Comparison of ENCODE assay signal across 1 fruit fly cellular context in genomic region chr2L:3376684-3377086, dm6.
A peak's percentile ranks its signal among the peaks of the same experiment; 100 is the strongest.
TF ChIP-seq lines count a peak whose summit lies in the region.

Gene CG9662, minus strand, starts transcription at chr2L:3376737.
Gene Ptpa, plus strand, starts transcription at chr2L:3377002.

TF ChIP-seq in whole organism, embryonic, 481 proteins besides CTCF, POLR2A, EP300 and RAD21 (continued from another document and continues in another):
- TF ChIP-seq Bdp1 (GFP tag; optimal IDR thresholded peaks at IDR 0.05; lab: Kevin White, UChicago), result peak; percentile 67
- peak; percentile 47; the same call in 1 of the 2 replicates for TF ChIP-seq cas (GFP tag; IDR thresholded peaks at IDR 0.05; lab: Robert Waterston, UW)
- peak; percentile 63 for TF ChIP-seq CG3065 (GFP tag; optimal IDR thresholded peaks at IDR 0.05; lab: Kevin White, UChicago)
- TF ChIP-seq CG3726 (GFP tag; IDR thresholded peaks at IDR 0.05; lab: Robert Waterston, UW), result peak; percentile 67; the same call in 2 of the 3 replicates
- no peak for TF ChIP-seq CG6683 (GFP tag; optimal IDR thresholded peaks at IDR 0.05; lab: Kevin White, UChicago)
- TF ChIP-seq CG2712 (tag; optimal IDR thresholded peaks at IDR 0.05; lab: Kevin White, UChicago), result peak; percentile 87
- TF ChIP-seq jigr1 (GFP tag; IDR thresholded peaks at IDR 0.05; lab: Robert Waterston, UW), result peak; percentile 66; the same call in 1 of the 3 replicates
- TF ChIP-seq klu (GFP tag; IDR thresholded peaks at IDR 0.05; lab: Robert Waterston, UW), result peak; percentile 85
- no peak for TF ChIP-seq CG10274 (GFP tag; optimal IDR thresholded peaks at IDR 0.05; lab: Kevin White, UChicago)
- peak; percentile 17 for TF ChIP-seq Jarid2 (GFP tag; optimal IDR thresholded peaks at IDR 0.05; lab: Kevin White, UChicago)
- peak; percentile 71 for TF ChIP-seq her (GFP tag; optimal IDR thresholded peaks at IDR 0.05; lab: Kevin White, UChicago)
- no peak for TF ChIP-seq psq (GFP tag; optimal IDR thresholded peaks at IDR 0.05; lab: Kevin White, UChicago)
- TF ChIP-seq scrt (GFP tag; optimal IDR thresholded peaks at IDR 0.05; lab: Kevin White, UChicago), result peak; percentile 39
- TF ChIP-seq CG9932 (GFP tag; IDR thresholded peaks at IDR 0.05; lab: Robert Waterston, UW), result peak; percentile 91
- no peak for TF ChIP-seq CG1529 (GFP tag; optimal IDR thresholded peaks at IDR 0.05; lab: Kevin White, UChicago)
- no peak for TF ChIP-seq Doc2 (GFP tag; IDR thresholded peaks at IDR 0.05; lab: Robert Waterston, UW)
- TF ChIP-seq Ravus (GFP tag; IDR thresholded peaks at IDR 0.05; lab: Robert Waterston, UW), result peak; percentile 61
- TF ChIP-seq CG4282 (GFP tag; optimal IDR thresholded peaks at IDR 0.05; lab: Kevin White, UChicago), result peak; percentile 62
- peak; percentile 73 for TF ChIP-seq Dek (tag; optimal IDR thresholded peaks at IDR 0.05; lab: Kevin White, UChicago)
- no peak for TF ChIP-seq CG4707 (GFP tag; optimal IDR thresholded peaks at IDR 0.05; lab: Kevin White, UChicago)
- peak; percentile 73 for TF ChIP-seq CG9609 (GFP tag; optimal IDR thresholded peaks at IDR 0.05; lab: Kevin White, UChicago)
- no peak for TF ChIP-seq pfk (GFP tag; optimal IDR thresholded peaks at IDR 0.05; lab: Kevin White, UChicago)
- TF ChIP-seq GATAe (GFP tag; conservative IDR thresholded peaks at IDR 0.05; lab: Robert Waterston, UW), result no peak; the same call in 1 of the 2 replicates
- TF ChIP-seq Bgb (GFP tag; IDR thresholded peaks at IDR 0.05; lab: Robert Waterston, UW; ENCODE audit: partially characterized antibody), result peak; percentile 89
- TF ChIP-seq zfh2 (GFP tag; optimal IDR thresholded peaks at IDR 0.05; lab: Kevin White, UChicago), result peak; percentile 89
- no peak for TF ChIP-seq nom (GFP tag; optimal IDR thresholded peaks at IDR 0.05; lab: Kevin White, UChicago)
- peak; percentile 63 for TF ChIP-seq Awh (GFP tag; IDR thresholded peaks at IDR 0.05; lab: Robert Waterston, UW)
- TF ChIP-seq Optix (GFP tag; IDR thresholded peaks at IDR 0.05; lab: Robert Waterston, UW), result peak; percentile 82
- no peak for TF ChIP-seq C15 (GFP tag; IDR thresholded peaks at IDR 0.05; lab: Robert Waterston, UW)
- no peak for TF ChIP-seq CG10321 (GFP tag; IDR thresholded peaks at IDR 0.05; lab: Robert Waterston, UW)
- no peak for TF ChIP-seq gsb-n (tag; optimal IDR thresholded peaks at IDR 0.05; lab: Kevin White, UChicago)
- peak; percentile 92 for TF ChIP-seq sisA (GFP tag; IDR thresholded peaks at IDR 0.05; lab: Robert Waterston, UW)
- TF ChIP-seq CG4360 (GFP tag; IDR thresholded peaks at IDR 0.05; lab: Robert Waterston, UW), result peak; percentile 66
- TF ChIP-seq bowl (GFP tag; IDR thresholded peaks at IDR 0.05; lab: Robert Waterston, UW), result no peak
- TF ChIP-seq NFAT (GFP tag; IDR thresholded peaks at IDR 0.05; lab: Robert Waterston, UW), result peak; percentile 72
- TF ChIP-seq CG12769 (tag; optimal IDR thresholded peaks at IDR 0.05; lab: Kevin White, UChicago), result peak; percentile 87
- TF ChIP-seq rib (GFP tag; IDR thresholded peaks at IDR 0.05; lab: Robert Waterston, UW), result peak; percentile 56; the same call in 1 of the 2 replicates
- peak; percentile 15 for TF ChIP-seq gcm2 (GFP tag; optimal IDR thresholded peaks at IDR 0.05; lab: Kevin White, UChicago)
- TF ChIP-seq ranshi (GFP tag; IDR thresholded peaks at IDR 0.05; lab: Robert Waterston, UW), result peak; percentile 90
- TF ChIP-seq NK7.1 (GFP tag; optimal IDR thresholded peaks at IDR 0.05; lab: Kevin White, UChicago), result peak; percentile 54
- TF ChIP-seq luna (GFP tag; optimal IDR thresholded peaks at IDR 0.05; lab: Kevin White, UChicago), result peak; percentile 65
- TF ChIP-seq CG10543 (GFP tag; optimal IDR thresholded peaks at IDR 0.05; lab: Kevin White, UChicago), result peak; percentile 45
- peak; percentile 78 for TF ChIP-seq CG8944 (GFP tag; optimal IDR thresholded peaks at IDR 0.05; lab: Kevin White, UChicago)
- peak; percentile 55 for TF ChIP-seq E2f1 (GFP tag; IDR thresholded peaks at IDR 0.05; lab: Robert Waterston, UW)
- peak; percentile 77 for TF ChIP-seq CG7963 (GFP tag; IDR thresholded peaks at IDR 0.05; lab: Robert Waterston, UW; ENCODE audit: partially characterized antibody)
- no peak for TF ChIP-seq crol (GFP tag; IDR thresholded peaks at IDR 0.05; lab: Robert Waterston, UW)
- TF ChIP-seq Chrac-16 (GFP tag; optimal IDR thresholded peaks at IDR 0.05; lab: Kevin White, UChicago), result peak; percentile 86
- no peak for TF ChIP-seq CG7987 (GFP tag; optimal IDR thresholded peaks at IDR 0.05; lab: Kevin White, UChicago)
- TF ChIP-seq z (GFP tag; IDR thresholded peaks at IDR 0.05; lab: Robert Waterston, UW), result no peak
- peak; percentile 75 for TF ChIP-seq eyg (GFP tag; optimal IDR thresholded peaks at IDR 0.05; lab: Kevin White, UChicago)
- TF ChIP-seq Hand (GFP tag; optimal IDR thresholded peaks at IDR 0.05; lab: Kevin White, UChicago), result no peak
- peak; percentile 43 for TF ChIP-seq CG7556 (GFP tag; optimal IDR thresholded peaks at IDR 0.05; lab: Kevin White, UChicago)
- TF ChIP-seq Ets65A (GFP tag; lab: Kevin White, UChicago), result peak; percentile 99
- TF ChIP-seq CG9727 (GFP tag; optimal IDR thresholded peaks at IDR 0.05; lab: Kevin White, UChicago), result peak; percentile 77
- TF ChIP-seq CG14710 (tag; optimal IDR thresholded peaks at IDR 0.05; lab: Kevin White, UChicago), result peak; percentile 90
- peak; percentile 60 for TF ChIP-seq Gsc (GFP tag; IDR thresholded peaks at IDR 0.05; lab: Robert Waterston, UW)
- peak; percentile 99 for TF ChIP-seq Sry-δ (GFP tag; optimal IDR thresholded peaks at IDR 0.05; lab: Kevin White, UChicago)
- peak; percentile 64 for TF ChIP-seq CG4730 (GFP tag; IDR thresholded peaks at IDR 0.05; lab: Robert Waterston, UW)
- peak; percentile 43 for TF ChIP-seq crc (GFP tag; optimal IDR thresholded peaks at IDR 0.05; lab: Kevin White, UChicago)
- no peak for TF ChIP-seq CG31365 (tag; optimal IDR thresholded peaks at IDR 0.05; lab: Kevin White, UChicago)
- peak; percentile 63 for TF ChIP-seq CG18599 (GFP tag; optimal IDR thresholded peaks at IDR 0.05; lab: Kevin White, UChicago)
- no peak for TF ChIP-seq eve (GFP tag; optimal IDR thresholded peaks at IDR 0.05; lab: Kevin White, UChicago)
- TF ChIP-seq NC2β (GFP tag; optimal IDR thresholded peaks at IDR 0.05; lab: Kevin White, UChicago), result peak; percentile 78
- TF ChIP-seq Atf-2 (GFP tag; optimal IDR thresholded peaks at IDR 0.05; lab: Kevin White, UChicago), result peak; percentile 75
- peak; percentile 72 for TF ChIP-seq dan (GFP tag; IDR thresholded peaks at IDR 0.05; lab: Robert Waterston, UW)
- TF ChIP-seq fd64A (GFP tag; optimal IDR thresholded peaks at IDR 0.05; lab: Kevin White, UChicago), result no peak
- peak; percentile 88 for TF ChIP-seq ewg (GFP tag; optimal IDR thresholded peaks at IDR 0.05; lab: Kevin White, UChicago)
- TF ChIP-seq CG31441 (GFP tag; IDR thresholded peaks at IDR 0.05; lab: Robert Waterston, UW), result peak; percentile 72; the same call in 1 of the 2 replicates
- TF ChIP-seq vfl (GFP tag; optimal IDR thresholded peaks at IDR 0.05; lab: Kevin White, UChicago), result peak; percentile 76
- peak; percentile 87 for TF ChIP-seq CG9817 (tag; optimal IDR thresholded peaks at IDR 0.05; lab: Kevin White, UChicago)
- peak; percentile 91 for TF ChIP-seq CG30403 (GFP tag; optimal IDR thresholded peaks at IDR 0.05; lab: Kevin White, UChicago)
- TF ChIP-seq CG10462 (GFP tag; optimal IDR thresholded peaks at IDR 0.05; lab: Kevin White, UChicago), result peak; percentile 47
- TF ChIP-seq CG6791 (GFP tag; IDR thresholded peaks at IDR 0.05; lab: Robert Waterston, UW; ENCODE audit: partially characterized antibody), result peak; percentile 75; the same call in 2 of the 3 replicates
- peak; percentile 98 for TF ChIP-seq MBD-R2 (GFP tag; IDR thresholded peaks at IDR 0.05; lab: Robert Waterston, UW)
- peak; percentile 80 for TF ChIP-seq trem (tag; optimal IDR thresholded peaks at IDR 0.05; lab: Kevin White, UChicago)
- TF ChIP-seq Rx (GFP tag; IDR thresholded peaks at IDR 0.05; lab: Robert Waterston, UW), result peak; percentile 72
- TF ChIP-seq sc (optimal IDR thresholded peaks at IDR 0.05; lab: Kevin White, UChicago), result no peak
- TF ChIP-seq sc (GFP tag; optimal IDR thresholded peaks at IDR 0.05; lab: Kevin White, UChicago), result peak; percentile 58
- peak; percentile 46 for TF ChIP-seq YL-1 (GFP tag; optimal IDR thresholded peaks at IDR 0.05; lab: Kevin White, UChicago)
- TF ChIP-seq ERR (GFP tag; optimal IDR thresholded peaks at IDR 0.05; lab: Kevin White, UChicago), result peak; percentile 65
- TF ChIP-seq CkIIα-i1 (GFP tag; IDR thresholded peaks at IDR 0.05; lab: Robert Waterston, UW), result no peak
- TF ChIP-seq Spps (tag; optimal IDR thresholded peaks at IDR 0.05; lab: Kevin White, UChicago), result no peak
- peak; percentile 64 for TF ChIP-seq Hmx (GFP tag; optimal IDR thresholded peaks at IDR 0.05; lab: Kevin White, UChicago)
- TF ChIP-seq pum (GFP tag; optimal IDR thresholded peaks at IDR 0.05; lab: Kevin White, UChicago), result peak; percentile 88
- TF ChIP-seq ken (GFP tag; IDR thresholded peaks at IDR 0.05; lab: Robert Waterston, UW), result peak; percentile 88
- TF ChIP-seq jing (GFP tag; optimal IDR thresholded peaks at IDR 0.05; lab: Kevin White, UChicago), result peak; percentile 54
- TF ChIP-seq Eip74EF (GFP tag; optimal IDR thresholded peaks at IDR 0.05; lab: Kevin White, UChicago), result no peak
- TF ChIP-seq CG13123 (GFP tag; optimal IDR thresholded peaks at IDR 0.05; lab: Kevin White, UChicago), result peak; percentile 57
- TF ChIP-seq CG11560 (tag; IDR thresholded peaks at IDR 0.05; lab: Robert Waterston, UW), result peak; percentile 68; the same call in 2 of the 3 replicates
- TF ChIP-seq dimm (GFP tag; IDR thresholded peaks at IDR 0.05; lab: Robert Waterston, UW), result peak; percentile 26; the same call in 1 of the 2 replicates
- peak; percentile 65 for TF ChIP-seq Six4 (GFP tag; optimal IDR thresholded peaks at IDR 0.05; lab: Kevin White, UChicago)
- peak; percentile 78 for TF ChIP-seq gro (GFP tag; optimal IDR thresholded peaks at IDR 0.05; lab: Kevin White, UChicago)
- TF ChIP-seq Usf (GFP tag; optimal IDR thresholded peaks at IDR 0.05; lab: Kevin White, UChicago), result peak; percentile 78
- TF ChIP-seq BEAF-32 (GFP tag; optimal IDR thresholded peaks at IDR 0.05; lab: Kevin White, UChicago), result peak; percentile 97
- TF ChIP-seq Nf-YB (GFP tag; optimal IDR thresholded peaks at IDR 0.05; lab: Kevin White, UChicago), result peak; percentile 40
- peak; percentile 80 for TF ChIP-seq fu2 (GFP tag; optimal IDR thresholded peaks at IDR 0.05; lab: Kevin White, UChicago)
- TF ChIP-seq dmrt99B (tag; optimal IDR thresholded peaks at IDR 0.05; lab: Kevin White, UChicago), result peak; percentile 71
- peak; percentile 82 for TF ChIP-seq sob (GFP tag; IDR thresholded peaks at IDR 0.05; lab: Robert Waterston, UW)
- no peak for TF ChIP-seq mirr (GFP tag; optimal IDR thresholded peaks at IDR 0.05; lab: Kevin White, UChicago)
- no peak for TF ChIP-seq CG6765 (GFP tag; optimal IDR thresholded peaks at IDR 0.05; lab: Kevin White, UChicago)
- TF ChIP-seq bsh (GFP tag; optimal IDR thresholded peaks at IDR 0.05; lab: Kevin White, UChicago), result peak in 1 of 2 experiments; percentile 63
- TF ChIP-seq onecut (GFP tag; IDR thresholded peaks at IDR 0.05; lab: Robert Waterston, UW), result no peak; the same call in 1 of the 2 replicates
- TF ChIP-seq CG11093 (GFP tag; IDR thresholded peaks at IDR 0.05; lab: Robert Waterston, UW), result peak; percentile 75; the same call in 1 of the 3 replicates
- no peak for TF ChIP-seq lbe (GFP tag; optimal IDR thresholded peaks at IDR 0.05; lab: Kevin White, UChicago)
- peak; percentile 48 for TF ChIP-seq CG8388 (GFP tag; optimal IDR thresholded peaks at IDR 0.05; lab: Kevin White, UChicago)
- peak; percentile 77 for TF ChIP-seq Max (GFP tag; optimal IDR thresholded peaks at IDR 0.05; lab: Kevin White, UChicago)
- peak; percentile 75 for TF ChIP-seq NC2α (GFP tag; optimal IDR thresholded peaks at IDR 0.05; lab: Kevin White, UChicago)
- TF ChIP-seq CG17361 (GFP tag; IDR thresholded peaks at IDR 0.05; lab: Robert Waterston, UW), result peak; percentile 87; the same call in 2 of the 3 replicates
- TF ChIP-seq Atf6 (GFP tag; IDR thresholded peaks at IDR 0.05; lab: Robert Waterston, UW), result peak; percentile 79
- peak; percentile 93 for TF ChIP-seq pnt (GFP tag; optimal IDR thresholded peaks at IDR 0.05; lab: Kevin White, UChicago)
- TF ChIP-seq CG3407 (GFP tag; optimal IDR thresholded peaks at IDR 0.05; lab: Kevin White, UChicago), result peak; percentile 40
- peak; percentile 95 for TF ChIP-seq Aef1 (GFP tag; IDR thresholded peaks at IDR 0.05; lab: Robert Waterston, UW)
- TF ChIP-seq Pdp1 (GFP tag; optimal IDR thresholded peaks at IDR 0.05; lab: Kevin White, UChicago), result peak; percentile 89 to 90
- peak; percentile 96 for TF ChIP-seq ssp (GFP tag; IDR thresholded peaks at IDR 0.05; lab: Robert Waterston, UW)
- peak; percentile 94 for TF ChIP-seq sens (GFP tag; lab: Kevin White, UChicago)
- TF ChIP-seq Lhr (GFP tag; optimal IDR thresholded peaks at IDR 0.05; lab: Kevin White, UChicago), result peak; percentile 78
- TF ChIP-seq CG11723 (GFP tag; optimal IDR thresholded peaks at IDR 0.05; lab: Kevin White, UChicago), result no peak
- peak; percentile 77 for TF ChIP-seq Opbp (GFP tag; IDR thresholded peaks at IDR 0.05; lab: Robert Waterston, UW; ENCODE audit: partially characterized antibody)
- peak; percentile 78 for TF ChIP-seq sug (tag; optimal IDR thresholded peaks at IDR 0.05; lab: Kevin White, UChicago)
- TF ChIP-seq D19B (GFP tag; optimal IDR thresholded peaks at IDR 0.05; lab: Kevin White, UChicago), result peak; percentile 58
- peak; percentile 69 for TF ChIP-seq Mes4 (GFP tag; optimal IDR thresholded peaks at IDR 0.05; lab: Kevin White, UChicago)
- TF ChIP-seq ase (GFP tag; IDR thresholded peaks at IDR 0.05; lab: Robert Waterston, UW), result peak; percentile 52; the same call in 1 of the 3 replicates
- TF ChIP-seq cg (GFP tag; optimal IDR thresholded peaks at IDR 0.05; lab: Kevin White, UChicago), result no peak
- peak; percentile 64 for TF ChIP-seq B-H1 (GFP tag; IDR thresholded peaks at IDR 0.05; lab: Robert Waterston, UW)
- peak; percentile 76 for TF ChIP-seq CG1792 (GFP tag; optimal IDR thresholded peaks at IDR 0.05; lab: Kevin White, UChicago)
- TF ChIP-seq CG15073 (GFP tag; optimal IDR thresholded peaks at IDR 0.05; lab: Kevin White, UChicago), result peak; percentile 2
- TF ChIP-seq ham (GFP tag; IDR thresholded peaks at IDR 0.05; lab: Robert Waterston, UW), result peak; percentile 64; the same call in 1 of the 2 replicates
- peak; percentile 94 for TF ChIP-seq Dll (GFP tag; IDR thresholded peaks at IDR 0.05; lab: Robert Waterston, UW; ENCODE audit: partially characterized antibody)
- no peak for TF ChIP-seq MTF-1 (GFP tag; optimal IDR thresholded peaks at IDR 0.05; lab: Kevin White, UChicago; ENCODE audit: borderline replicate concordance)
- TF ChIP-seq fd3F (GFP tag; optimal IDR thresholded peaks at IDR 0.05; lab: Kevin White, UChicago), result peak; percentile 57
- TF ChIP-seq bab2 (GFP tag; optimal IDR thresholded peaks at IDR 0.05; lab: Kevin White, UChicago), result peak; percentile 90
